Worm (Caenorhabditis elegans) whole organism, L4/young adult: Measurements from ENCODE around the gene cst-2.

Experiments
- W03F9.2 ChIP-seq: fragments of 150-350 bp; optimal IDR thresholded peaks from 2 replicates; lab custom pipeline; 2014; ENCODE audit warnings: missing biosample characterization, missing genetic modification characterization
- dao-5 ChIP-seq: sonication (generic microtip); optimal IDR thresholded peaks from 2 replicates; lab custom pipeline; 2016; ENCODE audit warnings: missing genotype, missing genetic modification characterization, moderate library complexity, missing compliant biosample characterization
- him-1 ChIP-seq: sonication (generic microtip); optimal IDR thresholded peaks from 2 replicates; lab custom pipeline; 2016; ENCODE audit warnings: missing genotype, missing genetic modification reagents, missing genetic modification characterization, missing compliant biosample characterization

DNA sequence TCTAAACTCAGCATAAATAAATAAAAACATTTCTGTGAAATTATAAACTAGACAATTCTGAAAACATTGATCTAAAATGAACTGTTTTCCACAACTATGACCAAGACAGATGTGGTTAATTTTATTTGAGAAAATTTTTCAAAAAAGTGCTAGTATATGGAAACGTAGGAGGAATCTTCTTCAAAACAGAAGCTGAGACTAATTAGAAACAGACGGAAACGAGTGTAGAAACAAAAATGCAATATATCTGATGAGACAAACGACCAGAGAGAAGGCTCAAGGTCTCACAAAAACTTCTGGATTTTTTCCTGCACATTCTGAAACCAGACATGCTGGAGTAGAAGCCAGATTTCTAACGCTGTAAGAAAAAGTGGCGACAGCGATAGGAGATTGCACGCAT lies 39.9 kb downstream of the cst-2 start:
- TF ChIP-seq dao-5 (tag; lab: Kevin White, UChicago) (no peak), W03F9.2 (tag; lab: Kevin White, UChicago) (no peak), him-1 (tag; lab: Kevin White, UChicago) (no peak)
